Fruit fly (Drosophila melanogaster) whole organism, prepupa: ENCODE measurements around the gene Cnx14D.
A peak's percentile ranks its signal among the peaks of the same experiment; 100 is the strongest.

Experiments
- CG16779 ChIP-seq: fragments of 200-800 bp; sonication (Bioruptor generic); optimal IDR thresholded peaks from 3 replicates; lab custom pipeline; 2017; ENCODE audit warnings: missing biosample characterization, mild to moderate bottlenecking, missing genetic modification characterization
- CG32006 ChIP-seq: fragments of 200-800 bp; sonication (Bioruptor generic); optimal IDR thresholded peaks from 3 replicates; lab custom pipeline; 2017; ENCODE audit warnings: missing biosample characterization, mild to moderate bottlenecking, missing genetic modification characterization
- CG3919 ChIP-seq: fragments of 200-800 bp; sonication (Bioruptor generic); optimal IDR thresholded peaks from 3 replicates; lab custom pipeline; 2016; ENCODE audit warnings: missing biosample characterization, missing genetic modification characterization
- CG6276 ChIP-seq: fragments of 200-800 bp; sonication (Bioruptor generic); optimal IDR thresholded peaks from 2 replicates; lab custom pipeline; 2017; ENCODE audit warnings: missing biosample characterization, mild to moderate bottlenecking, missing genetic modification characterization
- CG6854 ChIP-seq: fragments of 200-800 bp; sonication (Bioruptor generic); optimal IDR thresholded peaks from 2 replicates; lab custom pipeline; 2017; ENCODE audit warnings: missing biosample characterization, mild to moderate bottlenecking, missing genetic modification characterization
- Eip75B ChIP-seq: fragments of 200-800 bp; sonication (Bioruptor generic); optimal IDR thresholded peaks from 3 replicates; lab custom pipeline; 2016; ENCODE audit warnings: missing biosample characterization, missing genetic modification characterization
- OdsH ChIP-seq: fragments of 200-800 bp; sonication (Bioruptor generic); optimal IDR thresholded peaks from 3 replicates; lab custom pipeline; 2016; ENCODE audit warnings: missing biosample characterization, missing genetic modification characterization
- Sox14 ChIP-seq: fragments of 200-800 bp; sonication (Bioruptor generic); optimal IDR thresholded peaks from 3 replicates; lab custom pipeline; 2016; ENCODE audit warnings: missing biosample characterization, missing genetic modification characterization
- dac ChIP-seq: fragments of 200-800 bp; sonication (Bioruptor generic); optimal IDR thresholded peaks from 2 replicates; lab custom pipeline; 2017; ENCODE audit warnings: missing biosample characterization, mild to moderate bottlenecking, missing genetic modification characterization
- fd59A ChIP-seq: fragments of 200-800 bp; sonication (Bioruptor generic); optimal IDR thresholded peaks from 2 replicates; lab custom pipeline; 2017; ENCODE audit warnings: missing biosample characterization, mild to moderate bottlenecking, missing genetic modification characterization, missing genetic modification reagents

DNA sequence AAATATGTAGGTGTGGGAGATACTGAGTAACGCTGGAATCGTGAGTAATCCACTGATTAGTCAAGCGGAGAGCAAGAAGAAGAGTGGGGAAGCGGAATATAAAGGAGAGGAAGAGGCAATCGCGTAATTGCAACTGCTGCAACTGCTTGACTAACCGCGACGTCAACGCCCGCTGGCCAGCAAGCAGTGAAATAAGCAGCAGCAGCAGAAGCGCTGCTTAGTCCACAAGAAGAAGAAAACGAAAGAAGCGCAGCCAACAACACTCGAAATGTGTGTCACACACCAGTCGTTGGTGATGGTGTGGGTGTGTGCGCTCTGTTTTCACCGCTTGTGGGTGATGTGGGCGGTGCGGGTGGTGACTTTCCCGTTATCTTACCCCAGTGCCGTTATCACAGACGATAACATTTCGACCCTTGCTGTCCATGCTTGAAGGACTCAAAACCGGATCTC is 27.8 kb upstream of the Cnx14D start:
- no peak for TF ChIP-seq OdsH (GFP tag; lab: Kevin White, UChicago)
- no peak for TF ChIP-seq CG6854 (GFP tag; lab: Kevin White, UChicago)
- no peak for TF ChIP-seq dac (GFP tag; lab: Kevin White, UChicago)
- TF ChIP-seq Sox14 (GFP tag; lab: Kevin White, UChicago) = no peak
- TF ChIP-seq Eip75B = peak; percentile 35
- no peak for TF ChIP-seq CG16779 (tag; lab: Kevin White, UChicago)
- TF ChIP-seq CG6276 = no peak
- no peak for TF ChIP-seq CG32006 (GFP tag; lab: Kevin White, UChicago)
- no peak for TF ChIP-seq CG3919 (GFP tag; lab: Kevin White, UChicago)
- TF ChIP-seq fd59A (GFP tag; lab: Kevin White, UChicago) = no peak
